Fruit fly (Drosophila melanogaster) whole organism, embryonic: ENCODE results near the gene CG31661.

Experiments used
- Atf6 ChIP-seq: fragments of 200-800 bp; sonication (Bioruptor generic); IDR thresholded peaks from 2 replicates; pipeline ENCODE4 v1.3.6; 2022; ENCODE audit warnings: missing biosample characterization, missing genetic modification characterization
- CG10565 ChIP-seq: fragments of 200-800 bp; sonication (Bioruptor generic); optimal IDR thresholded peaks from 3 replicates; lab custom pipeline; 2016; ENCODE audit warnings: missing biosample characterization, mild to moderate bottlenecking, missing genetic modification characterization
- CG14014 ChIP-seq: fragments of 200-800 bp; sonication (Bioruptor generic); IDR thresholded peaks from 2 replicates; pipeline ENCODE4 v1.3.6; 2022; ENCODE audit warnings: missing biosample characterization, missing genetic modification characterization
- CG15011 ChIP-seq: fragments of 200-800 bp; sonication (Bioruptor generic); optimal IDR thresholded peaks from 3 replicates; lab custom pipeline; 2018; ENCODE audit warnings: missing biosample characterization, mild to moderate bottlenecking, missing genetic modification characterization
- CG18476 ChIP-seq: fragments of 200-800 bp; sonication (Bioruptor generic); optimal IDR thresholded peaks from 2 replicates; lab custom pipeline; 2016; ENCODE audit warnings: missing biosample characterization, mild to moderate bottlenecking, missing genetic modification characterization
- CG2199 ChIP-seq: fragments of 200-800 bp; sonication (Bioruptor generic); IDR thresholded peaks from 3 replicates; pipeline ENCODE4 v1.3.6; 2022; ENCODE audit warnings: missing biosample characterization, missing genetic modification characterization
- CG32532 ChIP-seq: fragments of 200-800 bp; sonication (Bioruptor generic); IDR thresholded peaks from 2 replicates; pipeline ENCODE4 v1.3.6; 2022; ENCODE audit warnings: missing biosample characterization, missing genetic modification characterization
- CG33213 ChIP-seq: fragments of 200-800 bp; sonication (Bioruptor generic); optimal IDR thresholded peaks from 3 replicates; lab custom pipeline; 2016; ENCODE audit warnings: missing biosample characterization, missing genetic modification characterization
- CG4360 ChIP-seq: fragments of 200-800 bp; sonication (Bioruptor generic); IDR thresholded peaks from 2 replicates; pipeline ENCODE4 v1.3.6; 2022; ENCODE audit warnings: missing biosample characterization, missing genetic modification characterization
- CG8944 ChIP-seq: fragments of 200-800 bp; sonication (Bioruptor generic); optimal IDR thresholded peaks from 3 replicates; lab custom pipeline; 2016; ENCODE audit warnings: missing biosample characterization, missing genetic modification characterization
- CkIIα-i1 ChIP-seq: fragments of 200-800 bp; sonication (Bioruptor generic); IDR thresholded peaks from 2 replicates; pipeline ENCODE4 v1.3.6; 2022; ENCODE audit warnings: missing biosample characterization, missing genetic modification characterization
- Dip3 ChIP-seq: fragments of 200-800 bp; sonication (Bioruptor generic); optimal IDR thresholded peaks from 3 replicates; lab custom pipeline; 2016; ENCODE audit warnings: missing biosample characterization, missing genetic modification characterization
- Doc2 ChIP-seq: fragments of 200-800 bp; sonication (Bioruptor generic); IDR thresholded peaks from 2 replicates; pipeline ENCODE4 v1.3.6; 2022; ENCODE audit warnings: missing biosample characterization, missing genetic modification characterization
- Drgx ChIP-seq: fragments of 200-800 bp; sonication (Bioruptor generic); IDR thresholded peaks from 2 replicates; pipeline ENCODE4 v1.3.6; 2022; ENCODE audit warnings: missing biosample characterization, missing genetic modification characterization
- Hand ChIP-seq: fragments of 200-800 bp; sonication (Bioruptor generic); optimal IDR thresholded peaks from 2 replicates; lab custom pipeline; 2017; ENCODE audit warnings: mild to moderate bottlenecking, missing biosample characterization, missing genetic modification reagents, missing genetic modification characterization
- HmgZ ChIP-seq: fragments of 200-800 bp; sonication (Bioruptor generic); optimal IDR thresholded peaks from 2 replicates; lab custom pipeline; 2018; ENCODE audit warnings: missing biosample characterization, mild to moderate bottlenecking, missing genetic modification characterization
- Hmr ChIP-seq: fragments of 200-800 bp; sonication (Bioruptor generic); optimal IDR thresholded peaks from 3 replicates; lab custom pipeline; 2017; ENCODE audit warnings: mild to moderate bottlenecking, missing biosample characterization, missing genetic modification reagents, missing genetic modification characterization
- Hr3 ChIP-seq: fragments of 200-800 bp; sonication (Bioruptor generic); optimal IDR thresholded peaks from 3 replicates; lab custom pipeline; 2016; ENCODE audit warnings: missing biosample characterization, missing genetic modification characterization
- Kr ChIP-seq: fragments of 200-800 bp; sonication (Bioruptor generic); optimal IDR thresholded peaks from 2 replicates; lab custom pipeline; 2017; ENCODE audit warnings: missing biosample characterization, mild to moderate bottlenecking, missing genetic modification characterization
- Neu2 ChIP-seq: fragments of 200-800 bp; sonication (Bioruptor generic); optimal IDR thresholded peaks from 3 replicates; lab custom pipeline; 2016; ENCODE audit warnings: missing biosample characterization, missing genetic modification characterization, borderline replicate concordance
- Oli ChIP-seq: fragments of 200-800 bp; sonication (Bioruptor generic); optimal IDR thresholded peaks from 2 replicates; lab custom pipeline; 2018; ENCODE audit warnings: missing biosample characterization, mild to moderate bottlenecking, missing genetic modification characterization, moderate library complexity
- chn ChIP-seq: fragments of 200-800 bp; sonication (Bioruptor generic); optimal IDR thresholded peaks from 2 replicates; lab custom pipeline; 2016; ENCODE audit warnings: missing biosample characterization, missing genetic modification characterization
- dati ChIP-seq: fragments of 200-800 bp; sonication (Bioruptor generic); IDR thresholded peaks from 2 replicates; pipeline ENCODE4 v1.3.6; 2022; ENCODE audit warnings: missing biosample characterization, missing genetic modification characterization
- dm ChIP-seq: fragments of 200-800 bp; sonication (Bioruptor generic); optimal IDR thresholded peaks from 3 replicates; lab custom pipeline; 2016; ENCODE audit warnings: missing biosample characterization, missing genetic modification characterization
- dysf ChIP-seq: fragments of 200-800 bp; sonication (Bioruptor generic); IDR thresholded peaks from 3 replicates; pipeline ENCODE4 v1.3.6; 2022; ENCODE audit warnings: missing biosample characterization, missing genetic modification characterization
- gcm ChIP-seq: fragments of 200-800 bp; sonication (Bioruptor generic); optimal IDR thresholded peaks from 2 replicates; lab custom pipeline; 2019; ENCODE audit warnings: missing biosample characterization, mild to moderate bottlenecking, missing genetic modification characterization, moderate library complexity
- gem ChIP-seq: fragments of 200-800 bp; sonication (Bioruptor generic); optimal IDR thresholded peaks from 2 replicates; lab custom pipeline; 2019; ENCODE audit warnings: missing biosample characterization, mild to moderate bottlenecking, missing genetic modification characterization, moderate library complexity
- gsb-n ChIP-seq: fragments of 200-800 bp; sonication (Bioruptor generic); optimal IDR thresholded peaks from 3 replicates; lab custom pipeline; 2018; ENCODE audit warnings: missing biosample characterization, mild to moderate bottlenecking, missing genetic modification characterization
- hkb ChIP-seq, 2 experiments: fragments of 200-800 bp in 1 of 2; fragments of >200 bp in 1 of 2; sonication (Bioruptor generic) in 1 of 2; IDR thresholded peaks in 1 of 2; optimal IDR thresholded peaks in 1 of 2; 2 replicates each; pipeline versions ENCODE4 v1.3.6 to Lab custom; 2017 to 2022; ENCODE audit warnings: missing biosample characterization in 1 of 2, missing genetic modification characterization in 1 of 2
- lbe ChIP-seq: fragments of 200-800 bp; sonication (Bioruptor generic); optimal IDR thresholded peaks from 2 replicates; lab custom pipeline; 2016; ENCODE audit warnings: missing biosample characterization, mild to moderate bottlenecking, missing genetic modification characterization
- pho ChIP-seq: fragments of 200-800 bp; sonication (Bioruptor generic); optimal IDR thresholded peaks from 2 replicates; lab custom pipeline; 2016; ENCODE audit warnings: missing biosample characterization, missing genetic modification characterization
- prd ChIP-seq, 3 experiments: fragments of >200 bp in 2 of 3; fragments of 200-800 bp in 1 of 3; sonication (Bioruptor generic) in 1 of 3; optimal IDR thresholded peaks in 2 of 3; IDR thresholded peaks in 1 of 3; 2 replicates in 2 of 3; 3 replicates in 1 of 3; pipeline versions ENCODE4 v1.3.6 to Lab custom; 2017 to 2022; ENCODE audit warnings: missing biosample characterization in 1 of 3, missing genetic modification characterization in 1 of 3
- pzg ChIP-seq: fragments of 200-800 bp; sonication (Bioruptor generic); optimal IDR thresholded peaks from 3 replicates; lab custom pipeline; 2018; ENCODE audit warnings: missing biosample characterization, mild to moderate bottlenecking, missing genetic modification characterization, moderate library complexity
- ranshi ChIP-seq: fragments of 200-800 bp; sonication (Bioruptor generic); IDR thresholded peaks from 2 replicates; pipeline ENCODE4 v1.3.6; 2022; ENCODE audit warnings: missing biosample characterization, missing genetic modification characterization
- sens ChIP-seq: fragments of 200-800 bp; sonication (Bioruptor generic); peaks from one replicate; lab custom pipeline; 2016; ENCODE audit warnings: missing biosample characterization, missing genetic modification characterization
- tap ChIP-seq: fragments of 200-800 bp; optimal IDR thresholded peaks from 3 replicates; lab custom pipeline; 2019; ENCODE audit warnings: missing biosample characterization, mild to moderate bottlenecking, missing genetic modification characterization, moderate library complexity
- trem ChIP-seq: fragments of 200-800 bp; optimal IDR thresholded peaks from 3 replicates; lab custom pipeline; 2019; ENCODE audit warnings: missing biosample characterization, mild to moderate bottlenecking, missing genetic modification characterization, moderate library complexity

The CG31661 gene

DNA sequence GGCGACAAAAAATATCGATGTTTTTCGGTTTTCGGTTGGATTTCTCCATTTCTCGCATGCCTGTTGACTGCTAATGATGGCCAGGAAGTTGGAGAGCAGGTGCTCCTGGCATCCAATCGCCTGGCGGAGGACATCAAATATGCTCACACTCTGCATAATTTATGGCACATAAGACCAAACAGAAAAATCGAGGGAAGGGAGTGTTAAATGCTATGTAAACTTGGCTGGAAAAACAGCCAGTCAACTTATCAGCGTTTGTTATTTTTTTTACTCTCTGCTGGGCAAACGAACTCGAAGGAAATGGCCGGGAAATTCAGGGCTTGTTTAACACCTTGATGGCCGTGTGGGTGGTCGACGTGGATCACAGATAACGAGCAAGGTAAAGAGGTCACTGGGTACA lies 48.9 kb upstream of the CG31661 start (continued):
- TF ChIP-seq CG2199 (no peak), CG32532 (no peak), pho (no peak)

DNA sequence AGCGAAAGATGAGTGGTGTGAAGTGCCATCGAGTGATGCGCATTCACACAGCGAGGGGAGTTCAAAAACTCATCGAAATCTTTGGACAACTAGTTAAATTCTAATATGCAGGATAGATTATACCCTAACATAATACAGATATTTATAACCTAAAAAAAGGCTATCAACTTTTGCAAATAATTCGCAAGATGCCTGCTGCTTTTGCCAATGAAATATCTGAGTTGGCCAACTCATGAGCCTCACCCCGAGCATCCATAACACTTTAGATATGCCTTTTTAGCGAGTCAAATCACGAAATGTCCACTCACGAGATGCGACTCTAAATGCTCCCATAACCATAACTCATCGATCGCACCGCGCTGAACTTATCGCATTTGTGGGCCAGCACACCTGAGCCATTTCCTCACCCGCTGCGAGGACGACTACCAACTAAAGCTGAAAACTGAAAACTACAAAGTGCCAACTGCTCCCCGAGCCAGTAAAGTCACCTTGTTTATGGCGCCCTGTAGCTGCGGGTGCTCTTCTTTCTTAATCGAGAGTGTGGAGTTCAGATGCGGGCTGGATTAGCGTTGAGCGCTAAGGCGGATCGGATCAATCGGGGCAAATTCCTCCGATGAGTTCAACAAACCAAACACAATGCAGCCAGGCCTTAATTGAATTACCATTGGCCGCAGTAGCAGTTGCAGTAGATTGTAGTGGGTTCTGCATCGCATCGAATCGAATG lies 47.2 kb upstream of the CG31661 start:
- peak; percentile 94 for TF ChIP-seq gcm
- TF ChIP-seq CG14014 (GFP tag; lab: Robert Waterston, UW): no peak
- TF ChIP-seq CG15011 (GFP tag; lab: Kevin White, UChicago): no peak
- TF ChIP-seq CG4360 (GFP tag; lab: Robert Waterston, UW): no peak
- TF ChIP-seq dati (GFP tag; lab: Robert Waterston, UW): no peak
- TF ChIP-seq Hr3 (GFP tag; lab: Kevin White, UChicago): no peak
- peak; percentile 63 for TF ChIP-seq sens (GFP tag; lab: Kevin White, UChicago)
- TF ChIP-seq prd (optimal IDR thresholded peaks at IDR 0.05; lab: Kevin White, UChicago): no peak
- TF ChIP-seq prd (GFP tag; IDR thresholded peaks at IDR 0.05; lab: Robert Waterston, UW): 0 out of 3 replicates have a peak, but pooled peaks have one; percentile 26
- TF ChIP-seq CG8944 (GFP tag; lab: Kevin White, UChicago): no peak
- TF ChIP-seq trem (tag; lab: Kevin White, UChicago): no peak
- TF ChIP-seq CG10565: no peak
- TF ChIP-seq Kr: no peak
- peak; percentile 87 for TF ChIP-seq hkb (optimal IDR thresholded peaks at IDR 0.05; lab: Kevin White, UChicago)
- no peak for TF ChIP-seq hkb (GFP tag; IDR thresholded peaks at IDR 0.05; lab: Robert Waterston, UW)
- TF ChIP-seq Doc2 (GFP tag; lab: Robert Waterston, UW): no peak
- no peak for TF ChIP-seq dysf (GFP tag; lab: Robert Waterston, UW)
- TF ChIP-seq Oli (tag; lab: Kevin White, UChicago): peak; percentile 5
- TF ChIP-seq CkIIα-i1 (GFP tag; lab: Robert Waterston, UW): no peak
- TF ChIP-seq Atf6 (GFP tag; lab: Robert Waterston, UW): no peak
- no peak for TF ChIP-seq CG32532
- TF ChIP-seq Hmr (GFP tag; lab: Kevin White, UChicago): no peak
- no peak for TF ChIP-seq lbe (GFP tag; lab: Kevin White, UChicago)
- no peak for TF ChIP-seq dm (GFP tag; lab: Kevin White, UChicago)
- TF ChIP-seq CG33213 (GFP tag; lab: Kevin White, UChicago): no peak
- no peak for TF ChIP-seq Dip3 (GFP tag; lab: Kevin White, UChicago)
- TF ChIP-seq ranshi (GFP tag; lab: Robert Waterston, UW): no peak
- no peak for TF ChIP-seq Hand (GFP tag; lab: Kevin White, UChicago)
- TF ChIP-seq tap (tag; lab: Kevin White, UChicago): no peak
- TF ChIP-seq chn (GFP tag; lab: Kevin White, UChicago): peak; percentile 9
- TF ChIP-seq Neu2: no peak
- TF ChIP-seq CG18476 (GFP tag; lab: Kevin White, UChicago): peak; percentile 73
- TF ChIP-seq gsb-n (tag; lab: Kevin White, UChicago): no peak
- TF ChIP-seq pzg: no peak

DNA sequence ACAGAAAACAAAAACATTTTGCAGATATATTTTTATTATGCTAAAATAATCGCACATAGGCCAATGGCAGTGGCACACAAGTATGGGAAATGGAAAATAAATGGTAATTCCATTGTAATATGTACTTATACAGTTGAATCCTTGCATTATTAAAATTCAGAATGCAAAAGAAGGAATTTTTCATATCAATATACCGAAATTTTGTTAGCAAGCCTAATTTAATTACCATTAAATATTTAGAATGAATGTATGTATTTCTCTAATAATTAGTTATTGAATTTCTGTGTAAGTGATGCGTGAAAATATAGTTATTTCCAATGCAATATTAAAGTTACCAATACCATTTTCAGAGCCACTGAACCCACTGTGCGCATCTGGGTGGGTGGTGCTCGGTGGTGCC lies 41.5 kb upstream of the CG31661 start:
- peak; percentile 14 for TF ChIP-seq gem (tag; lab: Kevin White, UChicago)
- TF ChIP-seq HmgZ: no peak
- peak; percentile 30; the same call in 1 of the 2 replicates for TF ChIP-seq Drgx (GFP tag; lab: Robert Waterston, UW)
- peak; percentile 73 for TF ChIP-seq sens (GFP tag; lab: Kevin White, UChicago)
